Worm (Caenorhabditis elegans): ENCODE results near the gene Y22D7AR.7.

Gene Y22D7AR.7

DNA sequence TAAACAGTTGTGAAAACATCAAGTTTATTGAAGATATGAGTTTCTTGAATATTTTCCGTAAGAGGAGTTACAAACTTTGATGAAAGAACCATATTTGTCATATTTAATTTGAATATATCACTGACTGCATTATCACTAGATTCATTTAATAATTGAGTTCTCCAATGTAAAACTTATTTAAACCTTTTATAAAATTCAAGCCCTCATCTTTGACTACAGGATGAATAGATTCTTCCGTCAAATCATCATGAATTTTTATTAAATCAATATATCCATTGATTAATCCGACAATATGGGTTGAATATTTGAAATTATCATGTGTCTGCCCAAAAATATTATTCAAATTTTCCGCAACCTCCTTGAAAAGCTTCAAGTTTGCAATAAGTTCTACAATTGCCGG, at the start of gene Y22D7AR.7:
Y22D7AR.7 (minus strand) TSS at position 101 of the 400 bp plus-strand sequence.
- TF ChIP-seq hlh-1 (tag; optimal IDR thresholded peaks at IDR 0.05) (no peak), mab-5 (tag; optimal IDR thresholded peaks at IDR 0.05) (no peak), zip-8 (tag; optimal IDR thresholded peaks at IDR 0.05) (no peak), M03D4.4 (tag; optimal IDR thresholded peaks at IDR 0.05) (no peak), elt-3 (tag; optimal IDR thresholded peaks at IDR 0.05) (no peak), nhr-2 (tag; optimal IDR thresholded peaks at IDR 0.05) (no peak), pha-4 (tag; optimal IDR thresholded peaks at IDR 0.05) (no peak), lin-32 (GFP tag; optimal IDR thresholded peaks at IDR 0.05) (no peak), sptf-1 (tag; optimal IDR thresholded peaks at IDR 0.05) (no peak), cnd-1 (tag; optimal IDR thresholded peaks at IDR 0.05) (no peak)

DNA sequence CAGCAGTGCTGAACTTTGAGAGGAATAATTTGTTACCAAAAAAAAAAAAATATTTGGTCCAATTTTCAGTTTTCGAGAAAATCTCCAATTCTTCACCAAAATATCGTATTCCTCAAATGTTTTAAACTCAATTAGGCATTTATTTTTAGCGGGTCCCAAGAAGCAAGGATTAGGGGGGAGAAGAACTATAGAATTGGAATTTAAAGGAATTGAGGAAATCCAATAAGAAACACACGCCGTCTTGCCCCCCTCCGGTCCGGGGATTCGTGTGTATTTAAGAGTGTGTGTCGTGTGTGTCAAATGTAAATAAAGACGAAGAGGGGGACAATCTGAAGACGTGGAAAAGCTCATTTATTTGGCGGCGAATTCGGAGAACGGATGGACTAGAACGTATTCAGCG, 45.5 kb upstream of the Y22D7AR.7 start:
- no peak for TF ChIP-seq sptf-1 (tag; optimal IDR thresholded peaks at IDR 0.05)
- TF ChIP-seq ces-1 (GFP tag; optimal IDR thresholded peaks at IDR 0.05) = peak; percentile 86

DNA sequence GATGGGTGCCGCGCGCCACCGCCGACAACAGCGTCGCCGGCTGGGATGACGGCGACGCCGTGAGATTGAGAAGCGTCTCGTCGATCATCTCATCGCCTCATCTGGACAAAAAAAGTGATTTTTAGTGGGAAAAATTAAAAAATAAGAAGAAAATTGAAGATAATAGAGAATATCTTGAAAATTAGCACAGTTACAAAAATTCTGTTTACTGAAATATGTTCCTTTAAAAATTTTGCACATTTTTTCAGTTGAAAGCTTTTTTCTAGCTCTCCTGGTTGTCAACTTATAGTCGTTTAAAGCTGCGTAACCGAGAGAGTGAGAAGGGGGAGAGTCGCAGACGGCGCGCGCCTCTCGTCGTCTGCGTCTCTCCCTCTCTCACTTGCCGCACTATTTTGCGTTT, 45.1 kb upstream of the Y22D7AR.7 start, which contains the start of gene ser-4:
ser-4 (minus strand) TSS at position 101 of the 400 bp plus-strand sequence.
- no peak for TF ChIP-seq sptf-1 (tag; optimal IDR thresholded peaks at IDR 0.05)
- no peak for TF ChIP-seq unc-39 (tag; optimal IDR thresholded peaks at IDR 0.05)
- TF ChIP-seq lin-32 (GFP tag; optimal IDR thresholded peaks at IDR 0.05) = no peak
- no peak for TF ChIP-seq mls-2 (tag; optimal IDR thresholded peaks at IDR 0.05)
- TF ChIP-seq snpc-4 (tag; optimal IDR thresholded peaks at IDR 0.05) = no peak
- no peak for TF ChIP-seq ztf-11 (tag; optimal IDR thresholded peaks at IDR 0.05)
- no peak for TF ChIP-seq mep-1 (tag; optimal IDR thresholded peaks at IDR 0.05)
- TF ChIP-seq mab-5 (tag; optimal IDR thresholded peaks at IDR 0.05) = no peak
- TF ChIP-seq ceh-43 (GFP tag; optimal IDR thresholded peaks at IDR 0.05) = no peak
- TF ChIP-seq unc-62 (GFP tag; optimal IDR thresholded peaks at IDR 0.05) = no peak
- TF ChIP-seq bed-3 (GFP tag; optimal IDR thresholded peaks at IDR 0.05) = no peak
- TF ChIP-seq blmp-1 (tag; optimal IDR thresholded peaks at IDR 0.05) = no peak
- no peak for TF ChIP-seq ham-2 (GFP tag; optimal IDR thresholded peaks at IDR 0.05)
- no peak for TF ChIP-seq zip-8 (tag; optimal IDR thresholded peaks at IDR 0.05)

DNA sequence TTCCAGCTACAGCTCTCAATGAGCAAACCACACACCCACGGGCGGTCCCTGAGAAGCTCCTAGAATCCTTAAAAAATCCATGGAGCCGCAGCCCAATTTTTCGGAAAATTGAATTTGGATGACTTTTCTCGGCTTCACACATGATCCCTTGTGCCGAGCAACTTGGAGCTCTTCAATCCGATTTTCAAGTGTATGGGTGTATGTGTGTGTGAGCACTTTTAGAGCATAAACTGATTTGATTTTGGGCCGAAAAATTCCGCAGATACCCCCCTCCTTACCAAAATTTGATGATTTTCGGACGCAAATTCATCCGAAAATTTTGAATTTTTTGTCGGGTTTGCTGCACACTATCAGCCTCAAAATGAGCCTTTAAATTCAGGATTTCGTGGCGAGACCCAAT, 44.0 kb upstream of the Y22D7AR.7 start:
- TF ChIP-seq pha-4 (tag; optimal IDR thresholded peaks at IDR 0.05) (no peak), ces-1 (GFP tag; optimal IDR thresholded peaks at IDR 0.05) (peak; percentile 46)

DNA sequence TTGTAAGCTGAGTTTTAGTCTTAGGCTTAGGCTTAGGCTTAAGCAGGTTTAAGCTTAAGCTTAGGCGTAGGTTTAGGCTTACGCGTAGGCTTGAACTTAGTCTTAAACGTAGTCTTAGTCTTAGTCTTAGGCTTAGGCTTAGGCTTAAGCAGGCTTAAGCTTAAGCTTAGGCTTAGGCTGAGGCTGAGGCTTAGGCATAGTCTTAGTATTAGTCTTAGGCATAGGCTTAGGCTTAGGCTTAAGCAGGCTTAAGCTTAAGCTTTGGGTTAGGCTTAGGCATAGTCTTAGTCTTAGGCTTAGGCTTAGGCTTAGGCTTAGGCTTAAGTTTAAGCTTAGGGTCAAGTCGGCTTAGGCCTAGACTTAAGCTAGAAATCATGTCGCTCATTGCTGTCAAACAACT, 30.9 kb upstream of the Y22D7AR.7 start:
- TF ChIP-seq tbx-8 (GFP tag; optimal IDR thresholded peaks at IDR 0.05) (no peak), ham-2 (GFP tag; optimal IDR thresholded peaks at IDR 0.05) (peak; percentile 63)

DNA sequence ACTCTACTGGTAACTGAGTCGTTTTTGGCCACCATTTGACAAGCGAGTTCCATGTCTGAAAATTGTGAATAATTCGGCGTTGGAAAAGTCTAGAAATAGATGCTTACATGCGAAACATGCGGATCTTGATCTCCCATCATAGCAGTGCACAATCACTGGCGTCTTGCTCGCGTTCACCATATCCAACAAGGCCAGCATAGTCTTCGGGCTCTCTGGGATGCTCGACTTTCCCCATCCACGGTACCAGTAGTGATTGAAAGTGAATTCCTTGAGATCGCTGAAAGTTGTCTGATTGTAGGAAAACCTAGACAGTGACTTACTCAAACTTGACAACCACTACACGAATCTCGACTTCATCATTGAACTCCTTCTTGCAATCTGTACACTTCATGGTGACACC, 29.9 kb upstream of the Y22D7AR.7 start:
- TF ChIP-seq elt-3 (tag; optimal IDR thresholded peaks at IDR 0.05) = no peak
- TF ChIP-seq nhr-76 (tag; optimal IDR thresholded peaks at IDR 0.05) = no peak
- no peak for TF ChIP-seq unc-120 (tag; optimal IDR thresholded peaks at IDR 0.05; ENCODE audit: poor library complexity, severe bottlenecking)
- TF ChIP-seq cnd-1 (tag; optimal IDR thresholded peaks at IDR 0.05) = no peak
- TF ChIP-seq nhr-12 (tag; optimal IDR thresholded peaks at IDR 0.05) = no peak

DNA sequence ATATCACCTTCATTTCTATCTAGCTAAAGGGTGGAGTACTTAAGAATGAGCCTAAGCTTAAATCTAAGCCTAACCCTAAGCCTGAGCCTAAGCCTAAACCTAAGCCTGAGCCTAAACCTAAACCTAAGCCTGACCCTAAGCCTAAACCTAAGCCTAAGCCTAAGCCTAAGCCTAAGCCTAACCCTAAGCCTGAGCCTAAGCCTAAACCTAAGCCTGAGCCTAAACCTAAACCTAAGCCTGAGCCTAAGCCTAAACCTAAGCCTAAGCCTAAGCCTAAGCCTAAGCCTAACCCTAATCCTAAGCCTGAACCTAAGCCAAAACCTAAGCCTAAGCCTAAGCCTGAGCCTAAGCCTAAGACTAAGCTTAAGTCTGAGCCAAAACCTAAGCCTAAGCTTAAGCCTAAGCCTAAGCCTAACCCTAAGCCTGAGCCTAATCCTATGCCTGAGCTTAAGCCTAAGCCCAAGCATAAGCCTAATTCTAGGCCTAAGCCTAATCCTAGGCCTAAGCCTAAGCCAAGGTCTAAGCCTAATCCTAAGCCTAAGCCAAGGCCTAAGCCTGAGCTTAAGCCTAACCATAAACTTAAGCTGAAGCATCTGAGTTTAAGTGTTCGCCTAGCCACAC, 26.2 kb upstream of the Y22D7AR.7 start:
- no peak for TF ChIP-seq nhr-76 (tag; optimal IDR thresholded peaks at IDR 0.05)
- TF ChIP-seq unc-62 (GFP tag; optimal IDR thresholded peaks at IDR 0.05) = no peak
- TF ChIP-seq mls-2 (tag; optimal IDR thresholded peaks at IDR 0.05) = no peak
- no peak for TF ChIP-seq nhr-237 (tag; optimal IDR thresholded peaks at IDR 0.05)
- no peak for TF ChIP-seq ceh-83 (GFP tag; optimal IDR thresholded peaks at IDR 0.05)
- TF ChIP-seq ham-2 (GFP tag; optimal IDR thresholded peaks at IDR 0.05) = no peak
- TF ChIP-seq tbx-8 (GFP tag; optimal IDR thresholded peaks at IDR 0.05) = no peak
- no peak for TF ChIP-seq ztf-11 (tag; optimal IDR thresholded peaks at IDR 0.05)
- TF ChIP-seq lin-13 (tag; optimal IDR thresholded peaks at IDR 0.05) = no peak
- no peak for TF ChIP-seq bed-3 (GFP tag; optimal IDR thresholded peaks at IDR 0.05)
- TF ChIP-seq M03D4.4 (tag; optimal IDR thresholded peaks at IDR 0.05) = no peak
- TF ChIP-seq lsy-2 (tag; optimal IDR thresholded peaks at IDR 0.05) = no peak

All from whole organism, mixed stage, embryonic.